Worm (Caenorhabditis elegans) whole organism, late embryonic: ENCODE results near the gene C39B10.5.

ENCODE experiments used
- C08G9.2 ChIP-seq: sonication (generic microtip); optimal IDR thresholded peaks from 2 replicates; lab custom pipeline; 2016; ENCODE audit warnings: mild to moderate bottlenecking, missing genetic modification characterization, moderate library complexity, missing compliant biosample characterization
- C38D4.7 ChIP-seq: fragments of 200-800 bp; sonication (Bioruptor generic); optimal IDR thresholded peaks from 2 replicates; lab custom pipeline; 2018; ENCODE audit warnings: mild to moderate bottlenecking, missing genetic modification characterization, moderate library complexity, missing compliant biosample characterization
- F13H6.1 ChIP-seq: sonication (generic microtip); optimal IDR thresholded peaks from 2 replicates; lab custom pipeline; 2016; ENCODE audit warnings: missing genetic modification characterization, missing compliant biosample characterization
- K09A11.1 ChIP-seq: sonication (generic microtip); optimal IDR thresholded peaks from 2 replicates; lab custom pipeline; 2017; ENCODE audit warnings: antibody characterized with exemption, mild to moderate bottlenecking, missing genetic modification characterization, missing compliant biosample characterization; ENCODE audit not compliant: insufficient read depth
- T23F11.4 ChIP-seq: fragments of 200-800 bp; sonication (Bioruptor generic); optimal IDR thresholded peaks from 2 replicates; lab custom pipeline; 2018; ENCODE audit warnings: mild to moderate bottlenecking, missing genetic modification characterization, missing compliant biosample characterization
- Y22D7AL.16 ChIP-seq: sonication (generic microtip); optimal IDR thresholded peaks from 2 replicates; lab custom pipeline; 2016; ENCODE audit warnings: missing genetic modification characterization, missing compliant biosample characterization
- ahr-1 ChIP-seq: sonication (generic microtip); optimal IDR thresholded peaks from 2 replicates; lab custom pipeline; 2016; ENCODE audit warnings: missing genetic modification characterization, missing compliant biosample characterization
- ama-1 ChIP-seq: fragments of 150-350 bp; optimal IDR thresholded peaks from 2 replicates; lab custom pipeline; 2014
- ceh-18 ChIP-seq: sonication (generic microtip); optimal IDR thresholded peaks from 2 replicates; lab custom pipeline; 2016; ENCODE audit warnings: missing genetic modification characterization, missing compliant biosample characterization
- ceh-19 ChIP-seq: fragments of 200-800 bp; sonication (Bioruptor generic); optimal IDR thresholded peaks from 2 replicates; lab custom pipeline; 2018; ENCODE audit warnings: mild to moderate bottlenecking, missing genetic modification characterization, missing compliant biosample characterization
- ceh-22 ChIP-seq: sonication (generic microtip); optimal IDR thresholded peaks from 2 replicates; lab custom pipeline; 2017; ENCODE audit warnings: missing biosample characterization, missing genetic modification characterization
- ceh-30 ChIP-seq: fragments of 150-350 bp; optimal IDR thresholded peaks from 2 replicates; lab custom pipeline; 2014; ENCODE audit warnings: missing biosample characterization, missing genetic modification characterization
- ceh-31 ChIP-seq: sonication (generic microtip); optimal IDR thresholded peaks from 2 replicates; lab custom pipeline; 2016; ENCODE audit warnings: missing genetic modification characterization, missing compliant biosample characterization
- ceh-45 ChIP-seq: fragments of 200-800 bp; sonication (Bioruptor generic); IDR thresholded peaks from 2 replicates; pipeline ENCODE4 v1.3.6; 2022; ENCODE audit warnings: missing genetic modification reagents, missing genetic modification characterization, missing compliant biosample characterization
- ceh-6 ChIP-seq: fragments of 200-800 bp; sonication (Bioruptor generic); optimal IDR thresholded peaks from 2 replicates; lab custom pipeline; 2018; ENCODE audit warnings: mild to moderate bottlenecking, missing genetic modification characterization, missing compliant biosample characterization
- che-1 ChIP-seq: sonication (generic microtip); optimal IDR thresholded peaks from 2 replicates; lab custom pipeline; 2016; ENCODE audit warnings: mild to moderate bottlenecking, missing genetic modification characterization, missing compliant biosample characterization
- dve-1 ChIP-seq: sonication (generic microtip); optimal IDR thresholded peaks from 2 replicates; lab custom pipeline; 2017; ENCODE audit warnings: antibody characterized with exemption, mild to moderate bottlenecking, missing genetic modification characterization, missing compliant biosample characterization
- elt-2 ChIP-seq: sonication (generic microtip); optimal IDR thresholded peaks from 2 replicates; lab custom pipeline; 2016; ENCODE audit warnings: missing genetic modification reagents, missing genetic modification characterization, missing compliant biosample characterization
- elt-4 ChIP-seq: sonication (generic microtip); optimal IDR thresholded peaks from 2 replicates; lab custom pipeline; 2016; ENCODE audit warnings: missing genetic modification characterization, missing compliant biosample characterization
- ets-4 ChIP-seq: sonication (generic microtip); optimal IDR thresholded peaks from 2 replicates; lab custom pipeline; 2016; ENCODE audit warnings: missing genetic modification characterization, missing compliant biosample characterization
- fax-1 ChIP-seq: sonication (generic microtip); optimal IDR thresholded peaks from 2 replicates; lab custom pipeline; 2016; ENCODE audit warnings: missing genotype, missing genetic modification characterization, missing compliant biosample characterization
- fkh-6 ChIP-seq: sonication (generic microtip); optimal IDR thresholded peaks from 2 replicates; lab custom pipeline; 2016; ENCODE audit warnings: missing genetic modification characterization, missing compliant biosample characterization
- hlh-13 ChIP-seq: fragments of 200-800 bp; sonication (Bioruptor generic); optimal IDR thresholded peaks from 2 replicates; lab custom pipeline; 2018; ENCODE audit warnings: mild to moderate bottlenecking, missing genetic modification characterization, missing compliant biosample characterization
- hlh-15 ChIP-seq: sonication (generic microtip); optimal IDR thresholded peaks from 2 replicates; lab custom pipeline; 2016; ENCODE audit warnings: missing genetic modification characterization, missing compliant biosample characterization
- hlh-30 ChIP-seq: sonication (generic microtip); optimal IDR thresholded peaks from 2 replicates; lab custom pipeline; 2017; ENCODE audit warnings: antibody characterized with exemption, missing genetic modification characterization, missing compliant biosample characterization; ENCODE audit not compliant: insufficient read depth
- hlh-8 ChIP-seq: sonication (generic microtip); optimal IDR thresholded peaks from 2 replicates; lab custom pipeline; 2016; ENCODE audit warnings: missing genotype, missing genetic modification characterization, missing compliant biosample characterization
- lim-6 ChIP-seq: sonication (generic microtip); optimal IDR thresholded peaks from 2 replicates; lab custom pipeline; 2016; ENCODE audit warnings: missing genetic modification characterization, missing compliant biosample characterization
- lin-11 ChIP-seq: fragments of 200-800 bp; sonication (Bioruptor generic); optimal IDR thresholded peaks from 2 replicates; lab custom pipeline; 2018; ENCODE audit warnings: mild to moderate bottlenecking, missing genetic modification characterization, missing compliant biosample characterization
- madf-2 ChIP-seq: sonication (generic microtip); optimal IDR thresholded peaks from 2 replicates; lab custom pipeline; 2017; ENCODE audit warnings: missing genetic modification characterization, missing compliant biosample characterization
- mec-3 ChIP-seq: sonication (generic microtip); optimal IDR thresholded peaks from 2 replicates; lab custom pipeline; 2016; ENCODE audit warnings: borderline replicate concordance, missing genetic modification characterization, missing compliant biosample characterization
- nfya-1 ChIP-seq: sonication (generic microtip); optimal IDR thresholded peaks from 2 replicates; lab custom pipeline; 2017; ENCODE audit warnings: missing genetic modification characterization, mild to moderate bottlenecking, missing compliant biosample characterization, antibody characterized with exemption, moderate library complexity
- nhr-11 ChIP-seq: fragments of 150-350 bp; optimal IDR thresholded peaks from 2 replicates; lab custom pipeline; 2014; ENCODE audit warnings: missing biosample characterization, missing genetic modification characterization
- nhr-232 ChIP-seq: sonication (generic microtip); optimal IDR thresholded peaks from 2 replicates; lab custom pipeline; 2016; ENCODE audit warnings: missing genetic modification characterization, missing compliant biosample characterization
- npax-4 ChIP-seq: sonication (generic microtip); optimal IDR thresholded peaks from 2 replicates; lab custom pipeline; 2016; ENCODE audit warnings: missing genetic modification characterization, missing compliant biosample characterization
- odd-2 ChIP-seq: sonication (generic microtip); optimal IDR thresholded peaks from 2 replicates; lab custom pipeline; 2017; ENCODE audit warnings: antibody characterized with exemption, mild to moderate bottlenecking, missing genetic modification characterization, missing compliant biosample characterization
- pag-3 ChIP-seq: sonication (generic microtip); optimal IDR thresholded peaks from 2 replicates; lab custom pipeline; 2016; ENCODE audit warnings: missing compliant biosample characterization, missing genetic modification characterization, borderline replicate concordance
- pax-1 ChIP-seq: fragments of 150-350 bp; optimal IDR thresholded peaks from 2 replicates; lab custom pipeline; 2014; ENCODE audit warnings: missing biosample characterization, missing genetic modification characterization
- pha-4 ChIP-seq: fragments of 150-350 bp; optimal IDR thresholded peaks from 2 replicates; lab custom pipeline; 2018; ENCODE audit warnings: missing biosample characterization, missing genetic modification reagents, missing genetic modification characterization
- pqm-1 ChIP-seq: sonication (generic microtip); optimal IDR thresholded peaks from 2 replicates; lab custom pipeline; 2016; ENCODE audit warnings: missing genetic modification characterization, missing compliant biosample characterization
- ref-2 ChIP-seq: sonication (generic microtip); optimal IDR thresholded peaks from 2 replicates; lab custom pipeline; 2016; ENCODE audit warnings: missing genetic modification characterization, missing compliant biosample characterization
- sdc-2 ChIP-seq: sonication (generic microtip); optimal IDR thresholded peaks from 2 replicates; lab custom pipeline; 2016; ENCODE audit warnings: missing genotype, missing genetic modification characterization, missing compliant biosample characterization
- sox-4 ChIP-seq: sonication (generic microtip); optimal IDR thresholded peaks from 2 replicates; lab custom pipeline; 2017; ENCODE audit warnings: mild to moderate bottlenecking, missing genetic modification characterization, inconsistent platforms, missing compliant biosample characterization
- syd-9 ChIP-seq: sonication (generic microtip); optimal IDR thresholded peaks from 2 replicates; lab custom pipeline; 2016; ENCODE audit warnings: mild to moderate bottlenecking, missing genetic modification characterization, moderate library complexity, missing compliant biosample characterization
- tbx-2 ChIP-seq: sonication (generic microtip); optimal IDR thresholded peaks from 2 replicates; lab custom pipeline; 2016; ENCODE audit warnings: missing genetic modification characterization, missing compliant biosample characterization
- tbx-7 ChIP-seq: sonication (generic microtip); optimal IDR thresholded peaks from 2 replicates; lab custom pipeline; 2016; ENCODE audit warnings: missing genotype, missing genetic modification characterization, missing compliant biosample characterization
- unc-3 ChIP-seq, 2 experiments: fragments of 200-800 bp in 1 of 2; sonication (Bioruptor generic) in 1 of 2; sonication (generic microtip) in 1 of 2; conservative IDR thresholded peaks in 1 of 2; optimal IDR thresholded peaks in 1 of 2; 2 replicates each; pipeline versions ENCODE4 v1.3.6 to Lab custom; 2016 to 2022; ENCODE audit warnings: missing compliant biosample characterization in 2 of 2, missing genetic modification characterization in 2 of 2, missing genetic modification reagents in 1 of 2
- unc-55 ChIP-seq: sonication (generic microtip); optimal IDR thresholded peaks from 2 replicates; lab custom pipeline; 2017; ENCODE audit warnings: missing biosample characterization, missing genetic modification reagents, missing genetic modification characterization
- unc-86 ChIP-seq: sonication (generic microtip); optimal IDR thresholded peaks from 2 replicates; lab custom pipeline; 2016; ENCODE audit warnings: missing genetic modification characterization, missing compliant biosample characterization
- zip-5 ChIP-seq: sonication (generic microtip); optimal IDR thresholded peaks from 2 replicates; lab custom pipeline; 2016; ENCODE audit warnings: missing genetic modification characterization, missing compliant biosample characterization
- ztf-16 ChIP-seq: sonication (generic microtip); optimal IDR thresholded peaks from 2 replicates; lab custom pipeline; 2017; ENCODE audit warnings: missing genetic modification characterization, missing compliant biosample characterization

Gene C39B10.5

ce11 chrX:10433863-10434262, 13.3 kb upstream of the C39B10.5 start:
- TF ChIP-seq ceh-31 (tag; lab: Kevin White, UChicago) (peak; percentile 5), madf-2 (tag; lab: Kevin White, UChicago) (no peak)

ce11 chrX:10435492-10435939, 11.6 kb upstream of the C39B10.5 start:
- TF ChIP-seq hlh-8 (tag; lab: Kevin White, UChicago) (peak; percentile 53), syd-9 (tag; lab: Kevin White, UChicago) (peak; percentile 92), pqm-1 (no peak), Y22D7AL.16 (no peak), odd-2 (tag; lab: Kevin White, UChicago) (no peak), unc-55 (GFP tag; lab: Kevin White, UChicago) (peak; percentile 56), ceh-31 (tag; lab: Kevin White, UChicago) (peak; percentile 94), ets-4 (tag; lab: Kevin White, UChicago) (peak; percentile 53), C08G9.2 (tag; lab: Kevin White, UChicago) (peak; percentile 69), unc-86 (tag; lab: Kevin White, UChicago) (no peak), hlh-15 (tag; lab: Kevin White, UChicago) (no peak), pag-3 (tag; lab: Kevin White, UChicago) (peak; percentile 57), F13H6.1 (peak; percentile 62), zip-5 (tag; lab: Kevin White, UChicago) (no peak), ztf-16 (tag; lab: Kevin White, UChicago) (peak; percentile 24), ceh-19 (GFP tag; lab: Kevin White, UChicago) (peak; percentile 55), che-1 (tag; lab: Kevin White, UChicago) (no peak), tbx-7 (no peak), dve-1 (tag; lab: Kevin White, UChicago) (no peak), hlh-13 (GFP tag; lab: Kevin White, UChicago) (no peak), pha-4 (tag; lab: Kevin White, UChicago) (no peak), fkh-6 (tag; lab: Kevin White, UChicago) (peak; percentile 51), C38D4.7 (GFP tag; lab: Kevin White, UChicago) (no peak), fax-1 (tag; lab: Kevin White, UChicago) (peak; percentile 33), ama-1 (lab: Kevin White, UChicago) (no peak), ceh-45 (GFP tag; lab: Robert Waterston, UW) (no peak), T23F11.4 (GFP tag; lab: Kevin White, UChicago) (peak; percentile 7), elt-4 (tag; lab: Kevin White, UChicago) (no peak), sdc-2 (tag; lab: Kevin White, UChicago) (peak; percentile 82), mec-3 (tag; lab: Kevin White, UChicago) (no peak), nfya-1 (tag; lab: Kevin White, UChicago) (peak; percentile 77), elt-2 (tag; lab: Kevin White, UChicago) (no peak), npax-4 (tag; lab: Kevin White, UChicago) (no peak), lin-11 (no peak), K09A11.1 (tag; lab: Kevin White, UChicago) (no peak), unc-3 (GFP tag; conservative IDR thresholded peaks at IDR 0.05; lab: Robert Waterston, UW) (no peak), unc-3 (tag; optimal IDR thresholded peaks at IDR 0.05; lab: Kevin White, UChicago) (no peak), sox-4 (tag; lab: Kevin White, UChicago) (peak; percentile 35), madf-2 (tag; lab: Kevin White, UChicago) (peak; percentile 61), nhr-232 (tag; lab: Kevin White, UChicago) (no peak), ahr-1 (tag; lab: Kevin White, UChicago) (peak; percentile 5), hlh-30 (peak; percentile 15), lim-6 (no peak), nhr-11 (tag; lab: Kevin White, UChicago) (no peak), ceh-22 (tag; lab: Kevin White, UChicago) (peak; percentile 70), ceh-6 (no peak), ceh-18 (tag; lab: Kevin White, UChicago) (peak; percentile 82), pax-1 (no peak), tbx-2 (peak; percentile 85), ceh-30 (tag; lab: Kevin White, UChicago) (no peak), ref-2 (tag; lab: Kevin White, UChicago) (peak; percentile 65)
